Fruit fly (Drosophila melanogaster) whole organism, wandering third instar larva: ENCODE measurements around the gene CG14357.

Source experiments
- Abd-B ChIP-seq: fragments of >200 bp; optimal IDR thresholded peaks from 2 replicates; lab custom pipeline; 2017; ENCODE audit warnings: missing biosample characterization, missing genetic modification characterization
- Dfd ChIP-seq: fragments of >200 bp; optimal IDR thresholded peaks from 2 replicates; lab custom pipeline; 2017; ENCODE audit warnings: missing biosample characterization, missing genetic modification characterization
- Hr78 ChIP-seq: fragments of >200 bp; optimal IDR thresholded peaks from 2 replicates; lab custom pipeline; 2017; ENCODE audit warnings: missing biosample characterization, missing genetic modification characterization
- Myc ChIP-seq: fragments of >200 bp; optimal IDR thresholded peaks from 2 replicates; lab custom pipeline; 2017
- OdsH ChIP-seq: fragments of 200-800 bp; sonication (Bioruptor generic); optimal IDR thresholded peaks from 2 replicates; lab custom pipeline; 2016; ENCODE audit warnings: missing biosample characterization, mild to moderate bottlenecking, missing genetic modification characterization
- br ChIP-seq: fragments of 200-800 bp; sonication (Bioruptor generic); optimal IDR thresholded peaks from 2 replicates; lab custom pipeline; 2016; ENCODE audit warnings: missing biosample characterization, missing genetic modification characterization
- fru ChIP-seq: fragments of 200-800 bp; sonication (Bioruptor generic); optimal IDR thresholded peaks from 3 replicates; lab custom pipeline; 2016; ENCODE audit warnings: missing biosample characterization, mild to moderate bottlenecking, missing genetic modification characterization
- h ChIP-seq: fragments of 200-800 bp; sonication (Bioruptor generic); optimal IDR thresholded peaks from 3 replicates; lab custom pipeline; 2016; ENCODE audit warnings: missing biosample characterization, mild to moderate bottlenecking, missing genetic modification characterization
- rgr ChIP-seq: fragments of 200-800 bp; sonication (Bioruptor generic); optimal IDR thresholded peaks from 3 replicates; lab custom pipeline; 2016; ENCODE audit warnings: missing biosample characterization, mild to moderate bottlenecking, missing genetic modification characterization
- sv ChIP-seq: fragments of 200-800 bp; sonication (Bioruptor generic); optimal IDR thresholded peaks from 3 replicates; lab custom pipeline; 2016; ENCODE audit warnings: missing biosample characterization, missing genetic modification characterization
- woc ChIP-seq: sonication (Bioruptor generic); optimal IDR thresholded peaks from 2 replicates; lab custom pipeline; 2016; ENCODE audit warnings: missing biosample characterization, mild to moderate bottlenecking, missing genetic modification characterization

DNA sequence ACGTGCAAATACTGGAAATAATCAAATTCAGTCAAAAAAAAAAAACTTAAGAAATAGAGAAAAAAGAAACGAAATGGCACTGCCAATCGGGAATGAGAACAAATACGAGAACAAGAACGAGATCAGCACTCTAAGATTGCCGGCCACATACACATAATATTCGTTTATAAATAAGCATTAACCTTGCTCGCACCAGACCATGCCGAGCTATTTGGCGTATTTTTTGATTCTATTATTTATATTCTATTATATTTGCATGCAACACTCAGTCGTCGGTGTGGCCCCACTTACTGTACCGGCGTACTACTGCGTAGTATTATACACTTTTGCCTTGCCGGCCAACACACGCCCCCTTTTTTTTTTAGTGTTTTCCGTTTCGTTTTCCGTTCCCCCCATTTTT lies 41.3 kb downstream of the CG14357 start:
- TF ChIP-seq sv (GFP tag; lab: Kevin White, UChicago) (no peak), Myc (lab: Kevin White, UChicago) (no peak), br (GFP tag; lab: Kevin White, UChicago) (no peak), Hr78 (no peak), woc (GFP tag; lab: Kevin White, UChicago) (no peak), Dfd (GFP tag; lab: Kevin White, UChicago) (no peak), fru (GFP tag; lab: Kevin White, UChicago) (no peak), Abd-B (no peak), OdsH (GFP tag; lab: Kevin White, UChicago) (peak; percentile 21), rgr (GFP tag; lab: Kevin White, UChicago) (peak; percentile 19), h (no peak)
